Fruit fly (Drosophila melanogaster) whole organism, prepupa: Measurements from ENCODE around the gene Blm.

Experiments
- Blimp-1 ChIP-seq: fragments of 200-800 bp; sonication (Bioruptor generic); optimal IDR thresholded peaks from 3 replicates; lab custom pipeline; 2017; ENCODE audit warnings: missing biosample characterization, missing genetic modification characterization, mild to moderate bottlenecking, moderate library complexity, missing genetic modification reagents
- CG10631 ChIP-seq: fragments of 200-800 bp; sonication (Bioruptor generic); optimal IDR thresholded peaks from 2 replicates; lab custom pipeline; 2016; ENCODE audit warnings: missing biosample characterization, missing genetic modification characterization
- CG10669 ChIP-seq: fragments of 200-800 bp; sonication (Bioruptor generic); optimal IDR thresholded peaks from 3 replicates; lab custom pipeline; 2018; ENCODE audit warnings: missing biosample characterization, mild to moderate bottlenecking, missing genetic modification characterization, moderate library complexity
- CG11294 ChIP-seq: fragments of 200-800 bp; sonication (Bioruptor generic); IDR thresholded peaks from 2 replicates; pipeline ENCODE4 v1.3.6; 2022; ENCODE audit warnings: missing biosample characterization, missing genetic modification characterization
- CG11762 ChIP-seq: fragments of 200-800 bp; sonication (Bioruptor generic); optimal IDR thresholded peaks from 3 replicates; lab custom pipeline; 2016; ENCODE audit warnings: missing biosample characterization, missing genetic modification characterization; ENCODE audit not compliant: insufficient read depth
- CG11902 ChIP-seq: fragments of 200-800 bp; sonication (Bioruptor generic); optimal IDR thresholded peaks from 3 replicates; lab custom pipeline; 2016; ENCODE audit warnings: missing biosample characterization, missing genetic modification characterization
- CG15336 ChIP-seq: fragments of 200-800 bp; sonication (Bioruptor generic); IDR thresholded peaks from 2 replicates; pipeline ENCODE4 v1.3.6; 2022; ENCODE audit warnings: missing biosample characterization, missing genetic modification characterization
- CG1621 ChIP-seq: fragments of 200-800 bp; sonication (Bioruptor generic); optimal IDR thresholded peaks from 3 replicates; lab custom pipeline; 2018; ENCODE audit warnings: missing biosample characterization, mild to moderate bottlenecking, missing genetic modification characterization
- CG3032 ChIP-seq: fragments of 200-800 bp; optimal IDR thresholded peaks from 2 replicates; lab custom pipeline; 2019; ENCODE audit warnings: missing biosample characterization, mild to moderate bottlenecking, missing genetic modification characterization, moderate library complexity
- CG32006 ChIP-seq: fragments of 200-800 bp; sonication (Bioruptor generic); optimal IDR thresholded peaks from 3 replicates; lab custom pipeline; 2017; ENCODE audit warnings: missing biosample characterization, mild to moderate bottlenecking, missing genetic modification characterization
- CG34406 ChIP-seq: fragments of 200-800 bp; sonication (Bioruptor generic); optimal IDR thresholded peaks from 3 replicates; lab custom pipeline; 2016; ENCODE audit warnings: missing biosample characterization, missing genetic modification characterization
- CG4318 ChIP-seq: fragments of 200-800 bp; sonication (Bioruptor generic); optimal IDR thresholded peaks from 3 replicates; lab custom pipeline; 2017; ENCODE audit warnings: missing biosample characterization, mild to moderate bottlenecking, missing genetic modification characterization
- CG6163 ChIP-seq: fragments of 200-800 bp; sonication (Bioruptor generic); IDR thresholded peaks from 3 replicates; pipeline ENCODE4 v1.3.6; 2022; ENCODE audit warnings: missing biosample characterization, missing genetic modification characterization
- CG6276 ChIP-seq: fragments of 200-800 bp; sonication (Bioruptor generic); optimal IDR thresholded peaks from 2 replicates; lab custom pipeline; 2017; ENCODE audit warnings: missing biosample characterization, mild to moderate bottlenecking, missing genetic modification characterization
- CG6792 ChIP-seq: fragments of 200-800 bp; sonication (Bioruptor generic); optimal IDR thresholded peaks from 3 replicates; lab custom pipeline; 2016; ENCODE audit warnings: missing biosample characterization, missing genetic modification characterization
- CG6808 ChIP-seq: fragments of 200-800 bp; sonication (Bioruptor generic); optimal IDR thresholded peaks from 3 replicates; lab custom pipeline; 2017; ENCODE audit warnings: missing biosample characterization, missing genetic modification characterization, mild to moderate bottlenecking, moderate library complexity, missing genetic modification reagents
- CG7368 ChIP-seq: fragments of 200-800 bp; sonication (Bioruptor generic); optimal IDR thresholded peaks from 3 replicates; lab custom pipeline; 2016; ENCODE audit warnings: missing biosample characterization, missing genetic modification characterization
- CG8119 ChIP-seq: fragments of 200-800 bp; sonication (Bioruptor generic); IDR thresholded peaks from 3 replicates; pipeline ENCODE4 v1.3.6; 2022; ENCODE audit warnings: missing biosample characterization, missing genetic modification characterization
- CG8319 ChIP-seq: fragments of 200-800 bp; sonication (Bioruptor generic); optimal IDR thresholded peaks from 3 replicates; lab custom pipeline; 2016; ENCODE audit warnings: missing biosample characterization, missing genetic modification characterization
- CG8632 ChIP-seq: fragments of 200-800 bp; sonication (Bioruptor generic); optimal IDR thresholded peaks from 3 replicates; lab custom pipeline; 2016; ENCODE audit warnings: missing biosample characterization, missing genetic modification characterization
- CG9139 ChIP-seq: fragments of 200-800 bp; sonication (Bioruptor generic); optimal IDR thresholded peaks from 3 replicates; lab custom pipeline; 2017; ENCODE audit warnings: missing biosample characterization, mild to moderate bottlenecking, missing genetic modification characterization
- Eip75B ChIP-seq: fragments of 200-800 bp; sonication (Bioruptor generic); optimal IDR thresholded peaks from 3 replicates; lab custom pipeline; 2016; ENCODE audit warnings: missing biosample characterization, missing genetic modification characterization
- Eip78C ChIP-seq: fragments of 200-800 bp; sonication (Bioruptor generic); peaks from one replicate; lab custom pipeline; 2016; ENCODE audit warnings: missing biosample characterization, missing genetic modification characterization
- Ets96B ChIP-seq: fragments of 200-800 bp; optimal IDR thresholded peaks from 2 replicates; lab custom pipeline; 2019; ENCODE audit warnings: missing biosample characterization, mild to moderate bottlenecking, missing genetic modification characterization, moderate library complexity
- Gug ChIP-seq: fragments of 200-800 bp; sonication (Bioruptor generic); IDR thresholded peaks from 2 replicates; pipeline ENCODE4 v1.3.6; 2022; ENCODE audit warnings: missing biosample characterization, missing genetic modification characterization
- Hr38 ChIP-seq: sonication (Bioruptor generic); optimal IDR thresholded peaks from 2 replicates; lab custom pipeline; 2016; ENCODE audit warnings: missing biosample characterization, missing genetic modification characterization
- Hr39 ChIP-seq: fragments of 200-800 bp; sonication (Bioruptor generic); optimal IDR thresholded peaks from 2 replicates; lab custom pipeline; 2016; ENCODE audit warnings: missing biosample characterization, missing genetic modification characterization
- Hr4 ChIP-seq: fragments of 200-800 bp; sonication (Bioruptor generic); optimal IDR thresholded peaks from 3 replicates; lab custom pipeline; 2016; ENCODE audit warnings: missing biosample characterization, missing genetic modification characterization
- Met ChIP-seq: fragments of 200-800 bp; sonication (Bioruptor generic); optimal IDR thresholded peaks from 3 replicates; lab custom pipeline; 2016; ENCODE audit warnings: missing biosample characterization, missing genetic modification characterization
- OdsH ChIP-seq: fragments of 200-800 bp; sonication (Bioruptor generic); optimal IDR thresholded peaks from 3 replicates; lab custom pipeline; 2016; ENCODE audit warnings: missing biosample characterization, missing genetic modification characterization
- Smox ChIP-seq: fragments of 200-800 bp; sonication (Bioruptor generic); optimal IDR thresholded peaks from 3 replicates; lab custom pipeline; 2016; ENCODE audit warnings: missing biosample characterization, missing genetic modification characterization
- Sox102F ChIP-seq: fragments of 200-800 bp; sonication (Bioruptor generic); optimal IDR thresholded peaks from 2 replicates; lab custom pipeline; 2016; ENCODE audit warnings: missing biosample characterization, mild to moderate bottlenecking, missing genetic modification characterization
- Sox14 ChIP-seq: fragments of 200-800 bp; sonication (Bioruptor generic); optimal IDR thresholded peaks from 3 replicates; lab custom pipeline; 2016; ENCODE audit warnings: missing biosample characterization, missing genetic modification characterization
- Sox15 ChIP-seq: fragments of 200-800 bp; sonication (Bioruptor generic); optimal IDR thresholded peaks from 3 replicates; lab custom pipeline; 2016; ENCODE audit warnings: missing biosample characterization, missing genetic modification characterization
- achi ChIP-seq: fragments of 200-800 bp; sonication (Bioruptor generic); optimal IDR thresholded peaks from 3 replicates; lab custom pipeline; 2016; ENCODE audit warnings: missing biosample characterization, missing genetic modification characterization
- acj6 ChIP-seq: fragments of 200-800 bp; sonication (Bioruptor generic); optimal IDR thresholded peaks from 3 replicates; lab custom pipeline; 2016; ENCODE audit warnings: missing biosample characterization, missing genetic modification characterization
- cyc ChIP-seq: fragments of 200-800 bp; sonication (Bioruptor generic); optimal IDR thresholded peaks from 3 replicates; lab custom pipeline; 2016; ENCODE audit warnings: missing biosample characterization, missing genetic modification characterization
- dac ChIP-seq: fragments of 200-800 bp; sonication (Bioruptor generic); optimal IDR thresholded peaks from 2 replicates; lab custom pipeline; 2017; ENCODE audit warnings: missing biosample characterization, mild to moderate bottlenecking, missing genetic modification characterization
- dsx ChIP-seq: fragments of 200-800 bp; optimal IDR thresholded peaks from 3 replicates; lab custom pipeline; 2019; ENCODE audit warnings: missing biosample characterization, mild to moderate bottlenecking, missing genetic modification characterization, moderate library complexity; ENCODE audit not compliant: poor library complexity, severe bottlenecking
- eg ChIP-seq: fragments of 200-800 bp; sonication (Bioruptor generic); IDR thresholded peaks from 3 replicates; pipeline ENCODE4 v1.3.6; 2022; ENCODE audit warnings: missing biosample characterization, missing genetic modification characterization
- esn ChIP-seq: fragments of 200-800 bp; sonication (Bioruptor generic); optimal IDR thresholded peaks from 2 replicates; lab custom pipeline; 2016; ENCODE audit warnings: missing biosample characterization, mild to moderate bottlenecking, missing genetic modification characterization, moderate library complexity
- fd85E ChIP-seq: fragments of 200-800 bp; sonication (Bioruptor generic); optimal IDR thresholded peaks from 3 replicates; lab custom pipeline; 2016; ENCODE audit warnings: missing biosample characterization, missing genetic modification characterization
- fkh ChIP-seq: fragments of 200-800 bp; sonication (Bioruptor generic); optimal IDR thresholded peaks from 3 replicates; lab custom pipeline; 2017; ENCODE audit warnings: missing biosample characterization, mild to moderate bottlenecking, missing genetic modification characterization, moderate library complexity
- salr ChIP-seq, 2 experiments: fragments of 200-800 bp; sonication (Bioruptor generic); optimal IDR thresholded peaks; 3 replicates each; lab custom pipeline; 2016 to 2018; ENCODE audit warnings: missing biosample characterization in 2 of 2, missing genetic modification characterization in 2 of 2, mild to moderate bottlenecking in 1 of 2
- svp ChIP-seq: fragments of 200-800 bp; sonication (Bioruptor generic); peaks from one replicate; lab custom pipeline; 2016; ENCODE audit warnings: missing biosample characterization, missing genetic modification characterization
- topi ChIP-seq: fragments of 200-800 bp; sonication (Bioruptor generic); optimal IDR thresholded peaks from 3 replicates; lab custom pipeline; 2016; ENCODE audit warnings: missing biosample characterization, missing genetic modification characterization
- vri ChIP-seq: fragments of 200-800 bp; sonication (Bioruptor generic); optimal IDR thresholded peaks from 3 replicates; lab custom pipeline; 2016; ENCODE audit warnings: missing biosample characterization, mild to moderate bottlenecking, missing genetic modification characterization

The Blm gene

dm6 chr3R:11759185-11759731 lies 17.7 kb upstream of the Blm start:
- TF ChIP-seq CG1621: no peak
- TF ChIP-seq CG6163 (GFP tag; lab: Robert Waterston, UW): no peak
- TF ChIP-seq Met (GFP tag; lab: Kevin White, UChicago): no peak
- TF ChIP-seq CG7368 (GFP tag; lab: Kevin White, UChicago): no peak
- TF ChIP-seq Sox15 (GFP tag; lab: Kevin White, UChicago): no peak
- TF ChIP-seq Ets96B: peak; percentile 13
- no peak for TF ChIP-seq svp (GFP tag; lab: Kevin White, UChicago)
- TF ChIP-seq CG6792 (GFP tag; lab: Kevin White, UChicago): no peak
- TF ChIP-seq Hr4 (GFP tag; lab: Kevin White, UChicago): no peak
- TF ChIP-seq fd85E: no peak
- TF ChIP-seq CG34406 (GFP tag; lab: Kevin White, UChicago): no peak
- TF ChIP-seq CG8119 (GFP tag; lab: Robert Waterston, UW): no peak
- TF ChIP-seq Sox102F (GFP tag; lab: Kevin White, UChicago): no peak
- no peak for TF ChIP-seq CG3032 (tag; lab: Kevin White, UChicago)
- no peak for TF ChIP-seq CG11762 (GFP tag; lab: Kevin White, UChicago)
- TF ChIP-seq fkh (GFP tag; lab: Kevin White, UChicago): peak; percentile 53
- no peak for TF ChIP-seq CG6808 (GFP tag; lab: Kevin White, UChicago)
- no peak for TF ChIP-seq Blimp-1 (GFP tag; lab: Kevin White, UChicago)
- TF ChIP-seq achi: no peak
- no peak for TF ChIP-seq CG32006 (GFP tag; lab: Kevin White, UChicago)
- peak; percentile 18 for TF ChIP-seq Eip78C (GFP tag; lab: Kevin White, UChicago)
- no peak for TF ChIP-seq CG10631
- no peak for TF ChIP-seq Sox14 (GFP tag; lab: Kevin White, UChicago)
- TF ChIP-seq dsx (GFP tag; lab: Kevin White, UChicago): peak; percentile 75
- TF ChIP-seq Eip75B: no peak
- TF ChIP-seq acj6 (GFP tag; lab: Kevin White, UChicago): no peak
- no peak for TF ChIP-seq CG6276 (GFP tag; lab: Kevin White, UChicago)

- TF ChIP-seq Gug (no peak), esn (GFP tag; lab: Kevin White, UChicago) (peak; percentile 74), CG15336 (no peak), cyc (peak; percentile 28), CG10631 (peak; percentile 24), Sox102F (GFP tag; lab: Kevin White, UChicago) (peak; percentile 43), dsx (GFP tag; lab: Kevin White, UChicago) (no peak), CG7368 (GFP tag; lab: Kevin White, UChicago) (peak; percentile 38), salr (GFP tag; optimal IDR thresholded peaks at IDR 0.05; lab: Kevin White, UChicago) (peak in 1 of 2 experiments; percentile 31), Hr39 (GFP tag; lab: Kevin White, UChicago) (peak; percentile 49), Hr4 (GFP tag; lab: Kevin White, UChicago) (peak; percentile 47), Smox (GFP tag; lab: Kevin White, UChicago) (peak; percentile 60), CG8319 (GFP tag; lab: Kevin White, UChicago) (no peak), Sox14 (GFP tag; lab: Kevin White, UChicago) (no peak), topi (GFP tag; lab: Kevin White, UChicago) (peak; percentile 50), CG10669 (GFP tag; lab: Kevin White, UChicago) (no peak), Sox15 (GFP tag; lab: Kevin White, UChicago) (peak; percentile 28), dac (GFP tag; lab: Kevin White, UChicago) (no peak), Blimp-1 (GFP tag; lab: Kevin White, UChicago) (peak; percentile 19), CG9139 (GFP tag; lab: Kevin White, UChicago) (no peak), fd85E (no peak), CG8632 (peak; percentile 9), acj6 (GFP tag; lab: Kevin White, UChicago) (peak; percentile 52), CG11294 (GFP tag; lab: Robert Waterston, UW) (no peak), svp (GFP tag; lab: Kevin White, UChicago) (peak; percentile 87), eg (GFP tag; lab: Robert Waterston, UW) (no peak), Hr38 (no peak), vri (GFP tag; lab: Kevin White, UChicago) (peak; percentile 18), CG11902 (GFP tag; lab: Kevin White, UChicago) (no peak), CG4318 (GFP tag; lab: Kevin White, UChicago) (no peak), CG1621 (no peak), CG32006 (GFP tag; lab: Kevin White, UChicago) (peak; percentile 58), Met (GFP tag; lab: Kevin White, UChicago) (peak; percentile 71), CG6808 (GFP tag; lab: Kevin White, UChicago) (peak; percentile 54), OdsH (GFP tag; lab: Kevin White, UChicago) (peak; percentile 6)
Observed at dm6 chr3R:11758507-11759184, 17.1 kb upstream of the Blm start.
